Fruit fly (Drosophila melanogaster): ENCODE data around the gene CG2224.

- TF ChIP-seq Dll (optimal IDR thresholded peaks at IDR 0.05) (no peak), EcR (GFP tag; optimal IDR thresholded peaks at IDR 0.05) (no peak), pan (optimal IDR thresholded peaks at IDR 0.05) (no peak), psq (optimal IDR thresholded peaks at IDR 0.05) (no peak), usp (GFP tag; optimal IDR thresholded peaks at IDR 0.05) (no peak)
These were observed 52.6 kb downstream of the CG2224 start for dm6 chr3R:30406482-30406881.
